Worm (Caenorhabditis elegans) whole organism, late embryonic: Measurements from ENCODE around the gene D2096.12.

Source experiments
- F13H6.1 ChIP-seq: sonication (generic microtip); optimal IDR thresholded peaks from 2 replicates; lab custom pipeline; 2016; ENCODE audit warnings: missing genetic modification characterization, missing compliant biosample characterization
- K09A11.1 ChIP-seq: sonication (generic microtip); optimal IDR thresholded peaks from 2 replicates; lab custom pipeline; 2017; ENCODE audit warnings: antibody characterized with exemption, mild to moderate bottlenecking, missing genetic modification characterization, missing compliant biosample characterization; ENCODE audit not compliant: insufficient read depth
- T23F11.4 ChIP-seq: fragments of 200-800 bp; sonication (Bioruptor generic); optimal IDR thresholded peaks from 2 replicates; lab custom pipeline; 2018; ENCODE audit warnings: mild to moderate bottlenecking, missing genetic modification characterization, missing compliant biosample characterization
- ama-1 ChIP-seq: fragments of 150-350 bp; optimal IDR thresholded peaks from 2 replicates; lab custom pipeline; 2014
- ceh-18 ChIP-seq: sonication (generic microtip); optimal IDR thresholded peaks from 2 replicates; lab custom pipeline; 2016; ENCODE audit warnings: missing genetic modification characterization, missing compliant biosample characterization
- ceh-19 ChIP-seq: fragments of 200-800 bp; sonication (Bioruptor generic); optimal IDR thresholded peaks from 2 replicates; lab custom pipeline; 2018; ENCODE audit warnings: mild to moderate bottlenecking, missing genetic modification characterization, missing compliant biosample characterization
- ceh-22 ChIP-seq: sonication (generic microtip); optimal IDR thresholded peaks from 2 replicates; lab custom pipeline; 2017; ENCODE audit warnings: missing biosample characterization, missing genetic modification characterization
- ceh-24 ChIP-seq: sonication (generic microtip); optimal IDR thresholded peaks from 2 replicates; lab custom pipeline; 2016; ENCODE audit warnings: mild to moderate bottlenecking, missing genetic modification characterization, missing compliant biosample characterization
- ceh-30 ChIP-seq: fragments of 150-350 bp; optimal IDR thresholded peaks from 2 replicates; lab custom pipeline; 2014; ENCODE audit warnings: missing biosample characterization, missing genetic modification characterization
- ceh-34 ChIP-seq: sonication (generic microtip); optimal IDR thresholded peaks from 2 replicates; lab custom pipeline; 2016; ENCODE audit warnings: mild to moderate bottlenecking, missing genetic modification characterization, missing compliant biosample characterization
- ceh-45 ChIP-seq: fragments of 200-800 bp; sonication (Bioruptor generic); IDR thresholded peaks from 2 replicates; pipeline ENCODE4 v1.3.6; 2022; ENCODE audit warnings: missing genetic modification reagents, missing genetic modification characterization, missing compliant biosample characterization
- ceh-48 ChIP-seq: sonication (generic microtip); optimal IDR thresholded peaks from 2 replicates; lab custom pipeline; 2016; ENCODE audit warnings: missing genetic modification characterization, inconsistent platforms, missing compliant biosample characterization
- ceh-6 ChIP-seq: fragments of 200-800 bp; sonication (Bioruptor generic); optimal IDR thresholded peaks from 2 replicates; lab custom pipeline; 2018; ENCODE audit warnings: mild to moderate bottlenecking, missing genetic modification characterization, missing compliant biosample characterization
- che-1 ChIP-seq: sonication (generic microtip); optimal IDR thresholded peaks from 2 replicates; lab custom pipeline; 2016; ENCODE audit warnings: mild to moderate bottlenecking, missing genetic modification characterization, missing compliant biosample characterization
- dve-1 ChIP-seq: sonication (generic microtip); optimal IDR thresholded peaks from 2 replicates; lab custom pipeline; 2017; ENCODE audit warnings: antibody characterized with exemption, mild to moderate bottlenecking, missing genetic modification characterization, missing compliant biosample characterization
- elt-2 ChIP-seq: sonication (generic microtip); optimal IDR thresholded peaks from 2 replicates; lab custom pipeline; 2016; ENCODE audit warnings: missing genetic modification reagents, missing genetic modification characterization, missing compliant biosample characterization
- elt-4 ChIP-seq: sonication (generic microtip); optimal IDR thresholded peaks from 2 replicates; lab custom pipeline; 2016; ENCODE audit warnings: missing genetic modification characterization, missing compliant biosample characterization
- fax-1 ChIP-seq: sonication (generic microtip); optimal IDR thresholded peaks from 2 replicates; lab custom pipeline; 2016; ENCODE audit warnings: missing genotype, missing genetic modification characterization, missing compliant biosample characterization
- fkh-10 ChIP-seq: fragments of 150-350 bp; optimal IDR thresholded peaks from 2 replicates; lab custom pipeline; 2014; ENCODE audit warnings: missing biosample characterization, missing genetic modification reagents, missing genetic modification characterization
- fkh-6 ChIP-seq: sonication (generic microtip); optimal IDR thresholded peaks from 2 replicates; lab custom pipeline; 2016; ENCODE audit warnings: missing genetic modification characterization, missing compliant biosample characterization
- gmeb-2 ChIP-seq: sonication (generic microtip); optimal IDR thresholded peaks from 2 replicates; lab custom pipeline; 2016; ENCODE audit warnings: missing genetic modification characterization, inconsistent platforms, missing compliant biosample characterization
- hlh-13 ChIP-seq: fragments of 200-800 bp; sonication (Bioruptor generic); optimal IDR thresholded peaks from 2 replicates; lab custom pipeline; 2018; ENCODE audit warnings: mild to moderate bottlenecking, missing genetic modification characterization, missing compliant biosample characterization
- hlh-15 ChIP-seq: sonication (generic microtip); optimal IDR thresholded peaks from 2 replicates; lab custom pipeline; 2016; ENCODE audit warnings: missing genetic modification characterization, missing compliant biosample characterization
- hlh-30 ChIP-seq: sonication (generic microtip); optimal IDR thresholded peaks from 2 replicates; lab custom pipeline; 2017; ENCODE audit warnings: antibody characterized with exemption, missing genetic modification characterization, missing compliant biosample characterization; ENCODE audit not compliant: insufficient read depth
- lim-6 ChIP-seq: sonication (generic microtip); optimal IDR thresholded peaks from 2 replicates; lab custom pipeline; 2016; ENCODE audit warnings: missing genetic modification characterization, missing compliant biosample characterization
- lin-11 ChIP-seq: fragments of 200-800 bp; sonication (Bioruptor generic); optimal IDR thresholded peaks from 2 replicates; lab custom pipeline; 2018; ENCODE audit warnings: mild to moderate bottlenecking, missing genetic modification characterization, missing compliant biosample characterization
- nhr-11 ChIP-seq: fragments of 150-350 bp; optimal IDR thresholded peaks from 2 replicates; lab custom pipeline; 2014; ENCODE audit warnings: missing biosample characterization, missing genetic modification characterization
- pag-3 ChIP-seq: sonication (generic microtip); optimal IDR thresholded peaks from 2 replicates; lab custom pipeline; 2016; ENCODE audit warnings: missing compliant biosample characterization, missing genetic modification characterization, borderline replicate concordance
- pat-9 ChIP-seq: fragments of 200-800 bp; sonication (Bioruptor generic); optimal IDR thresholded peaks from 2 replicates; lab custom pipeline; 2018; ENCODE audit warnings: mild to moderate bottlenecking, missing genetic modification characterization, moderate library complexity, missing compliant biosample characterization
- pha-2 ChIP-seq: sonication (generic microtip); optimal IDR thresholded peaks from 2 replicates; lab custom pipeline; 2017; ENCODE audit warnings: mild to moderate bottlenecking, missing genetic modification characterization, missing compliant biosample characterization
- pros-1 ChIP-seq: fragments of 150-350 bp; optimal IDR thresholded peaks from 2 replicates; lab custom pipeline; 2014; ENCODE audit warnings: missing biosample characterization, missing genetic modification reagents, missing genetic modification characterization
- ref-2 ChIP-seq: sonication (generic microtip); optimal IDR thresholded peaks from 2 replicates; lab custom pipeline; 2016; ENCODE audit warnings: missing genetic modification characterization, missing compliant biosample characterization
- sdc-2 ChIP-seq: sonication (generic microtip); optimal IDR thresholded peaks from 2 replicates; lab custom pipeline; 2016; ENCODE audit warnings: missing genotype, missing genetic modification characterization, missing compliant biosample characterization
- syd-9 ChIP-seq: sonication (generic microtip); optimal IDR thresholded peaks from 2 replicates; lab custom pipeline; 2016; ENCODE audit warnings: mild to moderate bottlenecking, missing genetic modification characterization, moderate library complexity, missing compliant biosample characterization
- tbx-2 ChIP-seq: sonication (generic microtip); optimal IDR thresholded peaks from 2 replicates; lab custom pipeline; 2016; ENCODE audit warnings: missing genetic modification characterization, missing compliant biosample characterization
- unc-3 ChIP-seq, 2 experiments: fragments of 200-800 bp in 1 of 2; sonication (Bioruptor generic) in 1 of 2; sonication (generic microtip) in 1 of 2; conservative IDR thresholded peaks in 1 of 2; optimal IDR thresholded peaks in 1 of 2; 2 replicates each; pipeline versions ENCODE4 v1.3.6 to Lab custom; 2016 to 2022; ENCODE audit warnings: missing compliant biosample characterization in 2 of 2, missing genetic modification characterization in 2 of 2, missing genetic modification reagents in 1 of 2
- unc-42 ChIP-seq: sonication (generic microtip); optimal IDR thresholded peaks from 2 replicates; lab custom pipeline; 2016; ENCODE audit warnings: missing genotype, missing genetic modification characterization, missing compliant biosample characterization
- unc-86 ChIP-seq: sonication (generic microtip); optimal IDR thresholded peaks from 2 replicates; lab custom pipeline; 2016; ENCODE audit warnings: missing genetic modification characterization, missing compliant biosample characterization
- ztf-16 ChIP-seq: sonication (generic microtip); optimal IDR thresholded peaks from 2 replicates; lab custom pipeline; 2017; ENCODE audit warnings: missing genetic modification characterization, missing compliant biosample characterization

D2096.12 gene

DNA sequence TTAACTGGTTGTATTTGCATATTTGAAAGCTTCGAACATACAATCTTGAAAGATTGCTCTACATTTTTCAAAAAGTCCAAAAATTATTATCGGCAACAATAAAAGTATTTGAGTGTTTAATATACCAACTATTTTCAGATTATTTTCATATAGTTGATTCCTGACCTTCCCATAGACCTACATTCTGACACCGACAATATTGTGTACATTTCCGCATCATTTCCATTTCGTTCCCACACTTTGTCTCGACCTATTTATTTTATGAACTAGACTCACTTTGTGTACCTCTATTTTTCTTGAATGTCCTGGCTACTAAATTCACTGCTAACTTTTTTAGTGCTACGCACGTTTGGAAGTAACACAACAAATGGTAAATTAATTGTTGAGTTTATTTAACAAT lies 20.9 kb upstream of the D2096.12 start, which contains the start of gene lgc-5:
Gene lgc-5 (plus strand): TSS at position 301 of the 400 bp plus-strand sequence.
- TF ChIP-seq elt-2 (tag; lab: Kevin White, UChicago): no peak
- no peak for TF ChIP-seq pha-2 (tag; lab: Kevin White, UChicago)
- TF ChIP-seq fkh-6 (tag; lab: Kevin White, UChicago): no peak
- TF ChIP-seq elt-4 (tag; lab: Kevin White, UChicago): no peak
- no peak for TF ChIP-seq fkh-10 (GFP tag; lab: Kevin White, UChicago)
- TF ChIP-seq lin-11 (tag; lab: Kevin White, UChicago): no peak
- TF ChIP-seq ceh-19 (GFP tag; lab: Kevin White, UChicago): no peak
- no peak for TF ChIP-seq unc-3 (GFP tag; conservative IDR thresholded peaks at IDR 0.05; lab: Robert Waterston, UW)
- TF ChIP-seq unc-3 (tag; optimal IDR thresholded peaks at IDR 0.05; lab: Kevin White, UChicago): no peak
- no peak for TF ChIP-seq hlh-13 (GFP tag; lab: Kevin White, UChicago)
- no peak for TF ChIP-seq T23F11.4 (GFP tag; lab: Kevin White, UChicago)
- no peak for TF ChIP-seq nhr-11 (tag; lab: Kevin White, UChicago)
- TF ChIP-seq pat-9 (tag; lab: Kevin White, UChicago): no peak
- no peak for TF ChIP-seq K09A11.1
- no peak for TF ChIP-seq pag-3 (tag; lab: Kevin White, UChicago)

DNA sequence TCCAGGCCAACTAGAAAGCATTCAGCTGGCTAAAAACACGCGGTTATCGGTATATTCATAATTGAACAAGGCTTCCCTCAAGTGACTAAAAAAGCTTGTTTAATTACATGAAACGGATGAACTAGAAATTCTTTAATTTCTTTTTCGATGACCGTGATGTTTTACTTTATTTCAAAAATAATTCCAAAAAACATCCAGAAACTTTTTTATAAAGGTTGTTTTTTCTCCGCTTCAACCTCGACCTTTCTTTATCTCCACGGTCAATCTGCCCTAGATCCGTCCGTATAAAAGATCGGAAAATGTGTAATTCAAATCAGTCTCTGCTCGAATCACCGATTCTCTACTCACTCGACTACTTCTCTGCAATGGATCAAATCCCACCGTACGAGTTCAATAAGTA lies 17.7 kb upstream of the D2096.12 start, which contains the start of gene F17E9.5:
Gene F17E9.5 (plus strand): TSS at position 301 of the 400 bp plus-strand sequence.
- TF ChIP-seq lim-6 (tag; lab: Kevin White, UChicago) (no peak), pag-3 (tag; lab: Kevin White, UChicago) (no peak), F13H6.1 (tag; lab: Kevin White, UChicago) (no peak), ref-2 (tag; lab: Kevin White, UChicago) (no peak), hlh-13 (GFP tag; lab: Kevin White, UChicago) (no peak), sdc-2 (tag; lab: Kevin White, UChicago) (no peak), fax-1 (tag; lab: Kevin White, UChicago) (no peak), dve-1 (tag; lab: Kevin White, UChicago) (no peak), ceh-24 (no peak), ceh-19 (GFP tag; lab: Kevin White, UChicago) (no peak), elt-2 (tag; lab: Kevin White, UChicago) (no peak), ceh-48 (tag; lab: Kevin White, UChicago) (no peak), unc-86 (tag; lab: Kevin White, UChicago) (no peak), che-1 (tag; lab: Kevin White, UChicago) (no peak)

DNA sequence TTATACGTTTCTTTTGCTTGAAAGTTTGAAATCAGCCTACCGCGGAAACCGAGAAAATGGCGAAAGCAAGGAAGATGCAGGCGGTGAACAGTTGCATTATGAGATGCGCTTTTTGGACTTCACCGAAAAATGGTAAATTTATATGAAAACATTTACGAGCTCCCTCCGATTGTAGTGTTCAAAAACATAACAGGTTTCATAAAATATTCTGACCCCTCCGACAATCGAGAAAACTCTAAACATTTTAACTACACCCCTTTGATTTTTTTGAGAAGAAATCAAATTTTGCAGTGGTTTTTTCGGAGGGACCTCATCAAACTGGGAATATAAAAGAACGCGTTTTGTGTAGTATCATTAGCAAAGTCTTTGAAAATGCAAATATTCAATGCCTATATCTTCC lies 16.2 kb upstream of the D2096.12 start, which contains the start of the genes F17E9.18 and F17E9.15:
Gene F17E9.18 (minus strand): TSS at position 101 of the 400 bp plus-strand sequence.
Gene F17E9.15 (plus strand): TSS at position 368 of the 400 bp plus-strand sequence.
- TF ChIP-seq K09A11.1 (no peak), sdc-2 (tag; lab: Kevin White, UChicago) (no peak), pag-3 (tag; lab: Kevin White, UChicago) (no peak), gmeb-2 (no peak), ceh-22 (tag; lab: Kevin White, UChicago) (no peak), T23F11.4 (GFP tag; lab: Kevin White, UChicago) (no peak), dve-1 (tag; lab: Kevin White, UChicago) (no peak), fkh-10 (GFP tag; lab: Kevin White, UChicago) (no peak), tbx-2 (tag; lab: Kevin White, UChicago) (no peak), pros-1 (no peak), hlh-30 (tag; lab: Kevin White, UChicago) (no peak), ceh-6 (GFP tag; lab: Kevin White, UChicago) (no peak), ama-1 (lab: Kevin White, UChicago) (no peak), ceh-34 (no peak), fkh-6 (tag; lab: Kevin White, UChicago) (no peak), ztf-16 (no peak), hlh-15 (tag; lab: Kevin White, UChicago) (no peak)

DNA sequence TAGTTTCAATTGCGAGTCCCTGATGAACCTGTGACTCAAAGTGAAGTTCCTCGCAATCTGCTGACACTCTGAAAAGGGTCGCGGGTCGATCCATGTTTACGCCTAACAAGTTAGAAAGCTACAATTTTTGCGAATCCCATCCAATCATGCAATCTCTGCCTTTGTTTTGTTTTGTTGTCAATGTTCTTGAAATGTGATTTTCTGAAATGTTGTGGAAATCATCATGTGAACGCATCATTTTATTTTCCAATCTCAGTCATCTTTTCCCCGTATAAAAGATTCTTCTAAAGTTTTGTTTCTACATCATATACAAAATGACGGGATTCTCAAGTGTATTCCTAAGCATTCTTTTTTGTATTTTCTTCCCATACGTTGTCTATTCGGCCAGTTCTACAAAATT lies 15.2 kb upstream of the D2096.12 start, which contains the start of gene F17E9.4:
Gene F17E9.4 (plus strand): TSS at position 301 of the 400 bp plus-strand sequence.
- TF ChIP-seq elt-4 (tag; lab: Kevin White, UChicago) (no peak), ceh-22 (tag; lab: Kevin White, UChicago) (no peak), ceh-30 (tag; lab: Kevin White, UChicago) (no peak), pha-2 (tag; lab: Kevin White, UChicago) (no peak), gmeb-2 (no peak), ceh-18 (tag; lab: Kevin White, UChicago) (no peak), unc-42 (no peak), ceh-19 (GFP tag; lab: Kevin White, UChicago) (no peak), ama-1 (lab: Kevin White, UChicago) (no peak), syd-9 (no peak), F13H6.1 (tag; lab: Kevin White, UChicago) (no peak), ceh-45 (no peak)
